Fruit fly (Drosophila melanogaster) whole organism, larva: ENCODE measurements around the gene Lcp65Ae.

Experiments
- noc ChIP-seq: fragments of 200-800 bp; sonication (Bioruptor generic); optimal IDR thresholded peaks from 3 replicates; lab custom pipeline; 2019; ENCODE audit warnings: missing biosample characterization, mild to moderate bottlenecking, missing genetic modification characterization, moderate library complexity

Lcp65Ae gene

dm6 chr3L:6124616-6125408, 13.1 kb downstream of the Lcp65Ae start:
- no peak for TF ChIP-seq noc (tag; lab: Kevin White, UChicago)

DNA sequence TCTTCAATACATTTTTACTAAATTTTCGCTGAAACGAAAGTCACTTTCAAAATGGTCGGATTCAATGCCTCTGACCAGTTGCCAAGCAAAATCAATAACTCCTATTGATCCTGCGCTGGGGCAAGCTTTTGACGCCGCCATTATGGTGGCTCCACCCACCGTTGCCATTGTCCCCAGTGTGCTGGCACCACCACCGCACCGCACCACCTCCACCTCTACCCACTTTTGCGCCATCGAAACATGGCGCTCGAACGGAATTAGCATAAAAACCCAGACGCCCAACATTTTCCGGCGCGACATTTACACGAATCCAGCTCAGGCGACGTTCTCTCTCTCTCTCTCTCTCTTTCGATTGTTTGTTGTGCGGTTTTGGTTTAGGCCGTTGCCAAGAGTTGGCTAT, 21.0 kb downstream of the Lcp65Ae start:
- TF ChIP-seq noc (tag; lab: Kevin White, UChicago), result no peak

DNA sequence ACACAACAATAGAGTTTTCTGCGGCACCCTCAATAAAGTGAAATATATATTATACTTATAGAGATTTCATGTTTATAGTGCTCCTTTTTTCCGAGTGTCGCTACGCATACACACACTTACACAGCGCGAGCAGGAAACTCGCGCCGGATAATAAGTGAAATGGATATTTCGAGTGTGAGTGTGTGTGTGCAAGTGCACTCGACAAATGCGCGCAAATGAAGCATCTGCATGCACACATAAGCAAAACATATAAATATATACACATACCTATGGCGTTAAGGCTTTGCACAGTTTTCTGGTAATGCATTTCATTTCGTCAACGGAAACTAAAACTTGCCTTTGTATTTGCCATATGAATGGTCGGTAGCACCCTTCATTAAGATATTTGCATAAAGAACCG, 22.4 kb downstream of the Lcp65Ae start:
- no peak for TF ChIP-seq noc (tag; lab: Kevin White, UChicago)

dm6 chr3L:6111458-6111857, 26.5 kb downstream of the Lcp65Ae start:
- no peak for TF ChIP-seq noc (tag; lab: Kevin White, UChicago)

- no peak for TF ChIP-seq noc (tag; lab: Kevin White, UChicago)
Observed at dm6 chr3L:6110673-6111449, 27.1 kb downstream of the Lcp65Ae start.

dm6 chr3L:6108264-6109060, 29.5 kb downstream of the Lcp65Ae start:
- no peak for TF ChIP-seq noc (tag; lab: Kevin White, UChicago)

- no peak for TF ChIP-seq noc (tag; lab: Kevin White, UChicago)
Observed at dm6 chr3L:6106717-6107116, 31.2 kb downstream of the Lcp65Ae start.

- TF ChIP-seq noc (tag; lab: Kevin White, UChicago), result no peak
Observed at dm6 chr3L:6105435-6105834, 32.5 kb downstream of the Lcp65Ae start.

DNA sequence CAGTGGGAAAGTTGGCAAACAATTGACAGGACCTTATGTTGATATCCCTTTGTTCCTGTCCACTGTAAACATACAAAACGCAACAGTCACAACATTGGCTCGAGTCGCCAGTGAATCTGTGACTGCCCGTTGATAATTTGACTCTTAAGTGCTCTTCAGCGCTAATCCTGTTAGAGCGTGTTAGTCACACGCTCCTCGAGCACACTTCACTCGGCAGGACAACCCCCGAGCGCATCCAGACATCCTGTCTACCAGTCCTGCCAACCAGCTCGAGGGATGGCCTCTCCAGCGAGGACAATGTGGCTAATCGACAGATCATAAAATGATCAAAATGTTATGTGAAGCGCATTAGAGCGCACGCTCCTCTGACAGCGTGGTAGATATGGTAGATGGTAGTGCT, 33.4 kb downstream of the Lcp65Ae start:
- no peak for TF ChIP-seq noc (tag; lab: Kevin White, UChicago)

dm6 chr3L:6103658-6104057, 34.3 kb downstream of the Lcp65Ae start:
- TF ChIP-seq noc (tag; lab: Kevin White, UChicago), result no peak

DNA sequence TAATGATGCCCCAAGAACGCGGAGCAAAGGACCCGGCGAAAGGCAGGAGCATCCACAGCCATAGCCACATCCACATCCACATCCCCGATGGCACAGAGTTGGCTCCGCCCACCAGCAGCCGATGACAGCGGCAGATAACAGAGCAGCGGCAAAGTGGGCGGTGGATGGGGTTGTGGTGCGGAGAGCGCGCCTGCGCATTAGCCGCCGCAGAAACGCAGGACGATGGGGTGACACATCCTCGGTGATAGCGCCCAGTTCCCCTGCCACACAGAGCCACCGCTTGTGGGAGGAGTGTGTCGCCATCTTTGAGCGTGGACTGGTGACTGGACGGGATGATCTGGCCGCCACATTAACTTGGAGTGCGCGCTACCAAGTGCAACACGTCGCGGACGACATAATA, 40.6 kb downstream of the Lcp65Ae start, which contains the start of gene Ets65A:
Ets65A (plus strand) TSS at position 348 of the 400 bp plus-strand sequence.
- no peak for TF ChIP-seq noc (tag; lab: Kevin White, UChicago)

DNA sequence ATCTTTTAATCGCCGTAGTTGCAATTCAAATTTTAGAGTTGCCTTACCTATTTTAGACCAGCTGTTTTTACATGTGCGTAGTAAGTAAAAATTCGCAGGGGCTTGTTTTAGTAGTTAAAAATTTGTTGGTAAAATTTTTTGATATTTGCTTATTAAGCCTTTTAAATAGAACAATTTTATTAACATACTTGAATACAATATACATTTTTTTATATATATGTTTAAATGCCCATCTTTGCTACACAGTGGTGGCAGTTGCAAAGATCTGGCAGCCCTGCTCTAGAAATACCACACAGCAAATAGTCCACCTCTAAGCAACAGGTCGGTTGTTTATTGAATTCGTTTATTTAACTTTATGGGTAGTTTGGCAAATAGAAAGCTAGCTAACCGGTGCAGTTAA, 43.2 kb downstream of the Lcp65Ae start, which contains the start of the genes CG10467 and loj:
CG10467 (minus strand) TSS at position 51 of the 400 bp plus-strand sequence.
loj (plus strand) TSS at position 291 of the 400 bp plus-strand sequence.
- TF ChIP-seq noc (tag; lab: Kevin White, UChicago), result peak; percentile 92

dm6 chr3L:6093213-6093612, 44.7 kb downstream of the Lcp65Ae start, which contains the start of gene CG10469:
TSS of gene CG10469 (minus strand) at chr3L:6093313.
- TF ChIP-seq noc (tag; lab: Kevin White, UChicago), result no peak
